Worm (Caenorhabditis elegans) whole organism, early embryonic: ENCODE measurements around the gene vps-24.

Experiments
- F13C5.2 ChIP-seq: sonication (generic microtip); optimal IDR thresholded peaks from 2 replicates; lab custom pipeline; 2017; ENCODE audit warnings: mild to moderate bottlenecking, missing genetic modification characterization, inconsistent platforms, missing compliant biosample characterization
- ceh-13 ChIP-seq: fragments of 200-800 bp; sonication (Bioruptor generic); optimal IDR thresholded peaks from 2 replicates; lab custom pipeline; 2018; ENCODE audit warnings: mild to moderate bottlenecking, missing genetic modification characterization, missing compliant biosample characterization
- hnd-1 ChIP-seq: sonication (generic microtip); optimal IDR thresholded peaks from 2 replicates; lab custom pipeline; 2016; ENCODE audit warnings: missing genetic modification characterization, missing compliant biosample characterization

DNA sequence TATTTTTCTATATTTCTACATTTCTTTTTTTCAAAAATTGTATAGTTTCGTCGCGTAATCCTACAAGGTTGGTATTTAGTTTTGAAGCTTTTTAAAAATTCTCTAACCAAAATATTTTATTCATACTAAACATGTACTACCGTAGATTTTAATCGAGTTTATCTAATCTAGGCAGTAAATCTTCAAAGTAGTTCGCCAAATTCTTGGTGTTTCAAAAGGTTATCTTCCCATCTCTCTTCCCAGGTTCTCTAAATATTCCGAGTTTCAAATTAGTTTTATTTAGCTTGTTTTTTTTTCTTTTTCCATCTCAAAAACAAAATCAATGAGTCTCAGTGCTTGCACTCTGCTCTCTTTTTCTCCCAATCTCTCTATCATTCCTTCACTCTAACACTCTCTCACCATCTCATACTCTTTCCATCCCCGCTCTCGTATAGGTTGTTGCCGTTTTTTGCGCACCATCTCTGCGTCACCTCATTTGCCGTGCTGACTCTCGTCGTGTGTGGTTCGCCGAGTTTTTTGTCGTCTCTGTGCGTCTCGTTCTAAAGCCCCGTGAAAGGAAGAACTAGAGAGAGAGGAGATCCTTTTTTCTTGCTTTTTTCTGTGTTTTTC lies 23.3 kb downstream of the vps-24 start:
- TF ChIP-seq ceh-13 (no peak), F13C5.2 (tag; lab: Kevin White, UChicago) (no peak), hnd-1 (tag; lab: Kevin White, UChicago) (no peak)
